Worm (Caenorhabditis elegans): ENCODE data around the gene cacn-1.

DNA sequence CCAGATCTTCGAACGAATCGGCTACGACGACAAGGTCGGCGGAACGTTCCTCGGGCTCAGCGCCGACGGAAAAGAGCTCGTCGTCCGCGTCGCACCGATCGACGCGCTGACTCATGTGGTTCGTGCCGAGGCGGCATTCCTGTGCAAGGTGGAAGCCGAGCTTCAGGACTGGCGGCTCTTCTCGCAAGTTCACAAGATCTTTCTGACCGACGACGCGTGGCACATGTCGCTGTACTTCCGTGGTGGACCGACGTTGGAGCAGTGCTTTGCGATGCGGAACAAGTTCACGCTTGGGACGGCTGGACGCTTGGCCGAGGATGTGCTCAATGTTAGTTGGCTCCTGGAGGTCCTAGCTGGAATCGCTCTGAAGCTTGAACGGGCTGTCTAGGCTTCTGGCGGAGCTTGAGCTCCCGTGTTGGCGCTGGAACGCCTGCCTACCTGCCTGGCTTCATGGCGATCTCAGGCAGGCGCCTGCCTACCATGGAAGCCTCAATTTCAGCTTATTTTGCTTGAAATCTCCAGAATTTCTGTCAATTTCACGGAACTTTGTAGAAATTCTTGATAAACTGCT is 3.0 kb downstream of the cacn-1 start:
- TF ChIP-seq tab-1 (GFP tag; IDR thresholded peaks at IDR 0.05), result no peak
- no peak for TF ChIP-seq med-1 (GFP tag; optimal IDR thresholded peaks at IDR 0.05; ENCODE audit: insufficient read depth)
- TF ChIP-seq ztf-29 (GFP tag; IDR thresholded peaks at IDR 0.05), result no peak
- no peak for TF ChIP-seq cog-1 (tag; optimal IDR thresholded peaks at IDR 0.05)
- TF ChIP-seq ztf-23 (GFP tag; IDR thresholded peaks at IDR 0.05), result no peak
- TF ChIP-seq ref-1 (GFP tag; conservative IDR thresholded peaks at IDR 0.05), result no peak
- TF ChIP-seq flt-1 (GFP tag; IDR thresholded peaks at IDR 0.05), result no peak

All from whole organism, midembryonic.